Fruit fly (Drosophila melanogaster): ENCODE data around the gene Snap24.

The Snap24 gene

dm6 chr3R:9740713-9741112, 22.2 kb downstream of the Snap24 start, which contains the start of gene Pnn (continued):
- TF ChIP-seq NFAT (GFP tag; IDR thresholded peaks at IDR 0.05) (peak; percentile 30; the same call in 1 of the 2 replicates), Nf-YC (tag; optimal IDR thresholded peaks at IDR 0.05) (peak; percentile 32), Med (GFP tag) (peak; percentile 56), CG34224 (GFP tag; IDR thresholded peaks at IDR 0.05; ENCODE audit: partially characterized antibody) (peak; percentile 88), CG12391 (tag; optimal IDR thresholded peaks at IDR 0.05) (peak; percentile 49), CG12219 (GFP tag; optimal IDR thresholded peaks at IDR 0.05) (no peak), ranshi (GFP tag; IDR thresholded peaks at IDR 0.05) (no peak), zen (tag; optimal IDR thresholded peaks at IDR 0.05) (peak; percentile 39), tna (GFP tag; IDR thresholded peaks at IDR 0.05; ENCODE audit: partially characterized antibody) (peak; percentile 77), ind (GFP tag; optimal IDR thresholded peaks at IDR 0.05) (no peak), CG1647 (GFP tag; optimal IDR thresholded peaks at IDR 0.05) (no peak), amos (GFP tag; IDR thresholded peaks at IDR 0.05; ENCODE audit: partially characterized antibody) (peak; percentile 93), CG12659 (GFP tag; optimal IDR thresholded peaks at IDR 0.05) (peak; percentile 30), her (GFP tag; optimal IDR thresholded peaks at IDR 0.05) (no peak), CG15073 (GFP tag; optimal IDR thresholded peaks at IDR 0.05) (no peak), CG2120 (GFP tag; optimal IDR thresholded peaks at IDR 0.05) (peak; percentile 16), rib (GFP tag; IDR thresholded peaks at IDR 0.05) (no peak), yki (optimal IDR thresholded peaks at IDR 0.05) (no peak), CG18262 (tag; optimal IDR thresholded peaks at IDR 0.05) (peak; percentile 17), CG4820 (GFP tag; optimal IDR thresholded peaks at IDR 0.05) (no peak), ro (GFP tag; IDR thresholded peaks at IDR 0.05) (no peak), sd (tag; optimal IDR thresholded peaks at IDR 0.05) (no peak), vvl (GFP tag; IDR thresholded peaks at IDR 0.05) (no peak), CG13123 (GFP tag; optimal IDR thresholded peaks at IDR 0.05) (no peak), twi (tag; optimal IDR thresholded peaks at IDR 0.05) (no peak), jing (GFP tag; optimal IDR thresholded peaks at IDR 0.05) (no peak), chinmo (GFP tag; IDR thresholded peaks at IDR 0.05; ENCODE audit: partially characterized antibody) (peak; percentile 61; the same call in 1 of the 4 replicates), Opbp (GFP tag; IDR thresholded peaks at IDR 0.05; ENCODE audit: partially characterized antibody) (peak; percentile 94), Hr78 (GFP tag; optimal IDR thresholded peaks at IDR 0.05) (no peak), CG2116 (GFP tag; optimal IDR thresholded peaks at IDR 0.05) (peak; percentile 44), jumu (GFP tag; optimal IDR thresholded peaks at IDR 0.05) (no peak), CG6813 (GFP tag; optimal IDR thresholded peaks at IDR 0.05) (no peak), CG13296 (GFP tag; optimal IDR thresholded peaks at IDR 0.05) (no peak), E2f2 (GFP tag; IDR thresholded peaks at IDR 0.05) (peak; percentile 29; the same call in 1 of the 2 replicates), CG12942 (GFP tag; optimal IDR thresholded peaks at IDR 0.05) (no peak), CG1529 (GFP tag; optimal IDR thresholded peaks at IDR 0.05) (no peak), CG7987 (GFP tag; optimal IDR thresholded peaks at IDR 0.05) (no peak), CG10267 (tag; optimal IDR thresholded peaks at IDR 0.05) (peak; percentile 40), Adf1 (GFP tag; IDR thresholded peaks at IDR 0.05) (no peak), CG30020 (tag; optimal IDR thresholded peaks at IDR 0.05) (peak; percentile 63), Hr51 (GFP tag; optimal IDR thresholded peaks at IDR 0.05) (no peak), CG2129 (GFP tag; IDR thresholded peaks at IDR 0.05; ENCODE audit: partially characterized antibody) (peak; percentile 81), Gug (GFP tag; IDR thresholded peaks at IDR 0.05) (no peak; the same call in 3 of the 4 replicates), luna (GFP tag; optimal IDR thresholded peaks at IDR 0.05) (no peak), Lhr (GFP tag; optimal IDR thresholded peaks at IDR 0.05) (no peak), MTF-1 (GFP tag; optimal IDR thresholded peaks at IDR 0.05; ENCODE audit: borderline replicate concordance) (no peak), ase (GFP tag; IDR thresholded peaks at IDR 0.05) (no peak), fu2 (GFP tag; optimal IDR thresholded peaks at IDR 0.05) (no peak), CG15011 (GFP tag; optimal IDR thresholded peaks at IDR 0.05) (no peak), hb (GFP tag; IDR thresholded peaks at IDR 0.05; ENCODE audit: partially characterized antibody) (peak; percentile 86)

Measured in whole organism, embryonic.